Fruit fly (Drosophila melanogaster) S2 (cell line): ENCODE measurements around the gene emc.

Source experiments
- CG8478 ChIP-seq: fragments of >200 bp; optimal IDR thresholded peaks from 2 replicates; lab custom pipeline; 2018
- CTCF ChIP-seq, 2 experiments: fragments of >200 bp; optimal IDR thresholded peaks; 2 replicates each; lab custom pipeline; 2018

dm6 chr3L:704661-705543, 44.3 kb upstream of the emc start:
- no peak for TF ChIP-seq CG8478 (lab: Kevin White, UChicago)
- TF ChIP-seq CTCF (optimal IDR thresholded peaks at IDR 0.05; lab: Kevin White, UChicago), result no peak
